Worm (Caenorhabditis elegans) whole organism, L2 larva: ENCODE results near the gene ocr-1.

Source experiments
- R02D3.7 ChIP-seq: fragments of 150-350 bp; optimal IDR thresholded peaks from 2 replicates; lab custom pipeline; 2014; ENCODE audit warnings: missing biosample characterization, missing genetic modification characterization
- Y55F3AM.14 ChIP-seq: fragments of 200-800 bp; sonication (Bioruptor generic); optimal IDR thresholded peaks from 2 replicates; lab custom pipeline; 2018; ENCODE audit warnings: mild to moderate bottlenecking, missing genetic modification characterization, missing compliant biosample characterization
- egl-27 ChIP-seq: sonication (generic microtip); optimal IDR thresholded peaks from 3 replicates; lab custom pipeline; 2017; ENCODE audit warnings: missing biosample characterization, missing genetic modification reagents, missing genetic modification characterization
- elt-1 ChIP-seq: fragments of 150-350 bp; optimal IDR thresholded peaks from 2 replicates; lab custom pipeline; 2014; ENCODE audit warnings: missing biosample characterization, missing genetic modification characterization
- mdl-1 ChIP-seq, 2 experiments: fragments of 150-350 bp in 1 of 2; sonication (generic microtip) in 1 of 2; optimal IDR thresholded peaks; 2 replicates each; lab custom pipeline; 2017; ENCODE audit warnings: missing biosample characterization in 2 of 2, missing genetic modification characterization in 2 of 2

ce11 chrV:10736756-10737155 lies 27.4 kb upstream of the ocr-1 start, which contains the start of the genes mre-11 and wdr-5.3:
- no peak for TF ChIP-seq Y55F3AM.14 (GFP tag; lab: Kevin White, UChicago)
- no peak for TF ChIP-seq egl-27 (tag; lab: Kevin White, UChicago)
- no peak for TF ChIP-seq R02D3.7 (tag; lab: Kevin White, UChicago)
- TF ChIP-seq elt-1 (tag; lab: Kevin White, UChicago): no peak
- peak in 1 of 2 experiments; percentile 16 for TF ChIP-seq mdl-1 (tag; optimal IDR thresholded peaks at IDR 0.05; lab: Kevin White, UChicago)
